Worm (Caenorhabditis elegans): ENCODE data around the gene cyp-33C12.

ce11 chrV:2191122-2191521, 13.1 kb downstream of the cyp-33C12 start, which contains the start of gene srbc-42:
- no peak for TF ChIP-seq W03F9.2 (tag; optimal IDR thresholded peaks at IDR 0.05)
- TF ChIP-seq him-1 (tag; optimal IDR thresholded peaks at IDR 0.05): no peak
